Worm (Caenorhabditis elegans) whole organism, L4 larva: ENCODE data around the gene mrpl-18.

Experiments
- F44E2.7 ChIP-seq: fragments of 200-800 bp; sonication (Bioruptor generic); IDR thresholded peaks from 2 replicates; pipeline ENCODE4 v2.1.2; 2022; ENCODE audit warnings: missing genetic modification characterization, missing compliant biosample characterization
- F49E8.2 ChIP-seq: sonication (generic microtip); optimal IDR thresholded peaks from 2 replicates; lab custom pipeline; 2016; ENCODE audit warnings: missing compliant biosample characterization, mild to moderate bottlenecking, missing genetic modification characterization, borderline replicate concordance
- R02D3.7 ChIP-seq: fragments of 150-350 bp; sonication (generic microtip); optimal IDR thresholded peaks from 3 replicates; lab custom pipeline; 2014; ENCODE audit warnings: missing biosample characterization, missing genetic modification characterization
- Y105C5A.15 ChIP-seq: fragments of 200-800 bp; sonication (Bioruptor generic); IDR thresholded peaks from 2 replicates; pipeline ENCODE4 v1.3.6; 2022; ENCODE audit warnings: missing genetic modification characterization, missing compliant biosample characterization
- aly-2 ChIP-seq: sonication (generic microtip); optimal IDR thresholded peaks from 2 replicates; lab custom pipeline; 2018; ENCODE audit warnings: missing biosample characterization, missing genetic modification characterization
- ama-1 ChIP-seq: fragments of 150-350 bp; optimal IDR thresholded peaks from 2 replicates; lab custom pipeline; 2014; ENCODE audit warnings: inconsistent platforms, mixed read lengths
- arid-1 ChIP-seq: fragments of 200-800 bp; sonication (Bioruptor generic); conservative IDR thresholded peaks from 2 replicates; pipeline ENCODE4 v1.3.6; 2022; ENCODE audit warnings: missing genetic modification reagents, missing genetic modification characterization, missing compliant biosample characterization
- attf-4 ChIP-seq: sonication (generic microtip); optimal IDR thresholded peaks from 3 replicates; lab custom pipeline; 2017; ENCODE audit warnings: missing biosample characterization, missing genetic modification characterization
- ceh-20 ChIP-seq: fragments of 200-800 bp; sonication (Bioruptor generic); IDR thresholded peaks from 2 replicates; pipeline ENCODE4 v1.3.6; 2022; ENCODE audit warnings: missing genetic modification reagents, missing genetic modification characterization, missing compliant biosample characterization
- ceh-28 ChIP-seq: fragments of 150-350 bp; optimal IDR thresholded peaks from 2 replicates; lab custom pipeline; 2014; ENCODE audit warnings: missing biosample characterization, missing genetic modification reagents, missing genetic modification characterization
- ceh-32 ChIP-seq: sonication (generic microtip); optimal IDR thresholded peaks from 2 replicates; lab custom pipeline; 2016; ENCODE audit warnings: mild to moderate bottlenecking, missing genetic modification characterization, missing compliant biosample characterization; ENCODE audit not compliant: poor library complexity
- ceh-82 ChIP-seq: sonication (generic microtip); optimal IDR thresholded peaks from 2 replicates; lab custom pipeline; 2017; ENCODE audit warnings: missing biosample characterization, missing genetic modification characterization
- ces-1 ChIP-seq: fragments of 150-350 bp; sonication (generic microtip); optimal IDR thresholded peaks from 4 replicates; lab custom pipeline; 2014; ENCODE audit warnings: missing biosample characterization, missing genetic modification reagents, missing genetic modification characterization
- dmd-6 ChIP-seq: fragments of 200-800 bp; sonication (Bioruptor generic); IDR thresholded peaks from 2 replicates; pipeline ENCODE4 v1.3.6; 2022; ENCODE audit warnings: missing genetic modification reagents, missing genetic modification characterization, missing compliant biosample characterization
- dpl-1 ChIP-seq: fragments of 150-350 bp; optimal IDR thresholded peaks from 2 replicates; lab custom pipeline; 2014; ENCODE audit warnings: missing biosample characterization, missing genetic modification reagents, missing genetic modification characterization
- egl-27 ChIP-seq: sonication (generic microtip); optimal IDR thresholded peaks from 3 replicates; lab custom pipeline; 2017; ENCODE audit warnings: missing biosample characterization, missing genetic modification reagents, missing genetic modification characterization
- egl-43 ChIP-seq: fragments of 200-800 bp; sonication (Bioruptor generic); IDR thresholded peaks from 2 replicates; pipeline ENCODE4 v1.3.6; 2022; ENCODE audit warnings: missing genetic modification reagents, missing genetic modification characterization, missing compliant biosample characterization
- fkh-10 ChIP-seq: fragments of 150-350 bp; optimal IDR thresholded peaks from 2 replicates; lab custom pipeline; 2014; ENCODE audit warnings: missing biosample characterization, missing genetic modification reagents, missing genetic modification characterization
- gei-8 ChIP-seq: fragments of 200-800 bp; sonication (Bioruptor generic); optimal IDR thresholded peaks from 2 replicates; lab custom pipeline; 2018; ENCODE audit warnings: mild to moderate bottlenecking, missing genetic modification characterization, missing compliant biosample characterization
- lim-7 ChIP-seq: fragments of 200-800 bp; sonication (Bioruptor generic); IDR thresholded peaks from 2 replicates; pipeline ENCODE4 v1.3.6; 2022; ENCODE audit warnings: missing genetic modification characterization, missing compliant biosample characterization
- lin-38 ChIP-seq: fragments of 200-800 bp; sonication (Bioruptor generic); IDR thresholded peaks from 2 replicates; pipeline ENCODE4 v1.3.6; 2022; ENCODE audit warnings: missing genetic modification reagents, missing genetic modification characterization, missing compliant biosample characterization
- lir-3 ChIP-seq: sonication (generic microtip); optimal IDR thresholded peaks from 2 replicates; lab custom pipeline; 2016; ENCODE audit warnings: mild to moderate bottlenecking, missing genetic modification characterization, missing compliant biosample characterization
- madf-5 ChIP-seq, 2 experiments: fragments of 200-800 bp; sonication (Bioruptor generic); IDR thresholded peaks; 2 replicates each; pipeline ENCODE4 v1.3.6; 2022; ENCODE audit warnings: missing compliant biosample characterization in 2 of 2, missing genetic modification characterization in 2 of 2
- mep-1 ChIP-seq: fragments of 150-350 bp; sonication (generic microtip); optimal IDR thresholded peaks from 3 replicates; lab custom pipeline; 2014; ENCODE audit warnings: missing biosample characterization, missing genetic modification characterization
- nhr-111 ChIP-seq: fragments of 200-800 bp; sonication (Bioruptor generic); optimal IDR thresholded peaks from 2 replicates; lab custom pipeline; 2018; ENCODE audit warnings: mild to moderate bottlenecking, missing genetic modification characterization, missing compliant biosample characterization
- nhr-28 ChIP-seq: fragments of 150-350 bp; optimal IDR thresholded peaks from 2 replicates; lab custom pipeline; 2014; ENCODE audit warnings: missing biosample characterization, missing genetic modification characterization
- nhr-77 ChIP-seq: fragments of 150-350 bp; optimal IDR thresholded peaks from 2 replicates; lab custom pipeline; 2014; ENCODE audit warnings: missing biosample characterization, missing genetic modification characterization
- php-3 ChIP-seq: fragments of 200-800 bp; sonication (Bioruptor generic); IDR thresholded peaks from 2 replicates; pipeline ENCODE4 v1.3.6; 2022; ENCODE audit warnings: missing genetic modification reagents, missing genetic modification characterization, missing compliant biosample characterization
- snpc-1.2 ChIP-seq: fragments of 200-800 bp; sonication (Bioruptor generic); IDR thresholded peaks from 2 replicates; pipeline ENCODE4 v1.3.6; 2022; ENCODE audit warnings: missing genetic modification reagents, missing genetic modification characterization, missing compliant biosample characterization
- snpc-4 ChIP-seq: fragments of 150-350 bp; optimal IDR thresholded peaks from 2 replicates; lab custom pipeline; 2014; ENCODE audit warnings: missing biosample characterization, missing genetic modification characterization
- unc-39 ChIP-seq: sonication (generic microtip); optimal IDR thresholded peaks from 2 replicates; lab custom pipeline; 2017; ENCODE audit warnings: missing biosample characterization, missing genetic modification characterization
- zag-1 ChIP-seq: fragments of 150-350 bp; optimal IDR thresholded peaks from 2 replicates; lab custom pipeline; 2014; ENCODE audit warnings: missing biosample characterization, missing genetic modification characterization
- zip-11 ChIP-seq: fragments of 200-800 bp; sonication (Bioruptor generic); IDR thresholded peaks from 2 replicates; pipeline ENCODE4 v1.3.6; 2022; ENCODE audit warnings: missing genetic modification characterization, missing compliant biosample characterization
- zip-2 ChIP-seq: fragments of 150-350 bp; optimal IDR thresholded peaks from 2 replicates; lab custom pipeline; 2014; ENCODE audit warnings: missing biosample characterization, missing genetic modification characterization
- ztf-7 ChIP-seq: fragments of 150-350 bp; optimal IDR thresholded peaks from 2 replicates; lab custom pipeline; 2014; ENCODE audit warnings: missing biosample characterization, missing genetic modification characterization

Gene mrpl-18

ce11 chrIII:8172609-8173133 is 27.9 kb downstream of the mrpl-18 start (continued):
- no peak for TF ChIP-seq arid-1 (GFP tag; lab: Robert Waterston, UW)
- TF ChIP-seq lin-38 (GFP tag; lab: Robert Waterston, UW): no peak

ce11 chrIII:8175263-8175662 is 30.4 kb downstream of the mrpl-18 start:
- TF ChIP-seq mep-1 (tag; lab: Kevin White, UChicago) (no peak), egl-27 (no peak), lir-3 (tag; lab: Kevin White, UChicago) (no peak), F49E8.2 (tag; lab: Kevin White, UChicago) (no peak), ceh-32 (tag; lab: Kevin White, UChicago) (no peak)

- TF ChIP-seq egl-43 (no peak), zag-1 (no peak), aly-2 (tag; lab: Kevin White, UChicago) (no peak), nhr-28 (tag; lab: Kevin White, UChicago) (no peak), fkh-10 (peak; percentile 0), ama-1 (no peak)
Measured at ce11 chrIII:8176265-8176664, 31.4 kb downstream of the mrpl-18 start, which contains the start of gene C50C3.12. TSS of gene C50C3.12 (plus strand) at chrIII:8176565.

ce11 chrIII:8178924-8179323 is 34.1 kb downstream of the mrpl-18 start, which contains the start of gene C50C3.5:
TSS of gene C50C3.5 (plus strand) at chrIII:8179224.
- no peak for TF ChIP-seq ztf-7 (tag; lab: Kevin White, UChicago)
- TF ChIP-seq ces-1: peak; percentile 39
- no peak for TF ChIP-seq Y105C5A.15 (GFP tag; lab: Robert Waterston, UW)

ce11 chrIII:8181581-8181980 is 36.8 kb downstream of the mrpl-18 start, which contains the start of gene spc-2:
TSS of gene spc-2 (plus strand) at chrIII:8181881.
- TF ChIP-seq nhr-111 (GFP tag; lab: Kevin White, UChicago) (no peak), attf-4 (tag; lab: Kevin White, UChicago) (no peak), dmd-6 (GFP tag; lab: Robert Waterston, UW) (no peak), unc-39 (no peak), zip-11 (GFP tag; lab: Robert Waterston, UW) (no peak), F44E2.7 (GFP tag; lab: Robert Waterston, UW) (no peak), ceh-82 (tag; lab: Kevin White, UChicago) (no peak), lim-7 (GFP tag; lab: Robert Waterston, UW) (no peak), nhr-77 (tag; lab: Kevin White, UChicago) (no peak), ceh-20 (GFP tag; lab: Robert Waterston, UW) (no peak), R02D3.7 (tag; lab: Kevin White, UChicago) (no peak), snpc-4 (tag; lab: Kevin White, UChicago) (no peak), zip-2 (tag; lab: Kevin White, UChicago) (no peak), gei-8 (no peak), egl-43 (no peak), ceh-28 (tag; lab: Kevin White, UChicago) (no peak), php-3 (GFP tag; lab: Robert Waterston, UW) (no peak), madf-5 (GFP tag; IDR thresholded peaks at IDR 0.05; lab: Robert Waterston, UW) (no peak), snpc-1.2 (GFP tag; lab: Robert Waterston, UW) (no peak), dpl-1 (GFP tag; lab: Kevin White, UChicago) (no peak)
